Fruit fly (Drosophila melanogaster): ENCODE measurements around the gene Taf13.
A peak's percentile ranks its signal among the peaks of the same experiment; 100 is the strongest.

The Taf13 gene

dm6 chr2L:20061018-20061657 is 32.5 kb downstream of the Taf13 start, which contains the start of the genes barr and lok (continued):
- no peak for TF ChIP-seq hb (GFP tag; IDR thresholded peaks at IDR 0.05; ENCODE audit: partially characterized antibody)
- no peak for TF ChIP-seq usp (GFP tag; optimal IDR thresholded peaks at IDR 0.05)
- TF ChIP-seq Mes4 (GFP tag; optimal IDR thresholded peaks at IDR 0.05), result no peak
- TF ChIP-seq CG17186 (GFP tag; optimal IDR thresholded peaks at IDR 0.05), result no peak
- no peak for TF ChIP-seq Trl (optimal IDR thresholded peaks at IDR 0.05)
- peak; percentile 17 for TF ChIP-seq Trl (GFP tag; optimal IDR thresholded peaks at IDR 0.05)
- no peak for TF ChIP-seq CG11695 (GFP tag; IDR thresholded peaks at IDR 0.05)
- peak; percentile 41 for TF ChIP-seq CG10462 (GFP tag; optimal IDR thresholded peaks at IDR 0.05)
- TF ChIP-seq CG10543 (GFP tag; optimal IDR thresholded peaks at IDR 0.05), result peak; percentile 62
- TF ChIP-seq Dll (GFP tag; IDR thresholded peaks at IDR 0.05; ENCODE audit: partially characterized antibody), result no peak
- TF ChIP-seq CG14710 (tag; optimal IDR thresholded peaks at IDR 0.05), result peak; percentile 78
- no peak for TF ChIP-seq CG13123 (GFP tag; optimal IDR thresholded peaks at IDR 0.05)
- TF ChIP-seq tup (GFP tag; optimal IDR thresholded peaks at IDR 0.05), result no peak
- no peak for TF ChIP-seq Atf6 (GFP tag; IDR thresholded peaks at IDR 0.05)
- no peak for TF ChIP-seq odd (GFP tag; optimal IDR thresholded peaks at IDR 0.05)
- TF ChIP-seq Antp (GFP tag; optimal IDR thresholded peaks at IDR 0.05), result peak; percentile 44
- no peak for TF ChIP-seq Taf1 (GFP tag; IDR thresholded peaks at IDR 0.05)
- peak; percentile 19 for TF ChIP-seq fd96Cb (tag; optimal IDR thresholded peaks at IDR 0.05)
- TF ChIP-seq kni (GFP tag; optimal IDR thresholded peaks at IDR 0.05), result no peak
- no peak for TF ChIP-seq Nf-YA (GFP tag; IDR thresholded peaks at IDR 0.05)
- no peak for TF ChIP-seq CG13296 (GFP tag; optimal IDR thresholded peaks at IDR 0.05)
- peak; percentile 20; the same call in 1 of the 2 replicates for TF ChIP-seq danr (GFP tag; IDR thresholded peaks at IDR 0.05)
- TF ChIP-seq zen (tag; optimal IDR thresholded peaks at IDR 0.05), result peak; percentile 25
- TF ChIP-seq dm (GFP tag; optimal IDR thresholded peaks at IDR 0.05), result no peak
- TF ChIP-seq CG31365 (tag; optimal IDR thresholded peaks at IDR 0.05), result no peak
- TF ChIP-seq ftz-f1 (GFP tag; optimal IDR thresholded peaks at IDR 0.05), result no peak
- TF ChIP-seq Bgb (GFP tag; IDR thresholded peaks at IDR 0.05; ENCODE audit: partially characterized antibody), result no peak
- no peak for TF ChIP-seq abd-A (tag; optimal IDR thresholded peaks at IDR 0.05)
- TF ChIP-seq CG9215 (GFP tag; IDR thresholded peaks at IDR 0.05), result peak; percentile 60
- TF ChIP-seq ro (GFP tag; IDR thresholded peaks at IDR 0.05), result no peak
- peak; percentile 34; the same call in 1 of the 2 replicates for TF ChIP-seq klu (GFP tag; IDR thresholded peaks at IDR 0.05)
- TF ChIP-seq CG34422 (GFP tag; IDR thresholded peaks at IDR 0.05), result no peak; the same call in 2 of the 3 replicates
- TF ChIP-seq Dip3 (GFP tag; optimal IDR thresholded peaks at IDR 0.05), result peak; percentile 20
- TF ChIP-seq CG13624 (GFP tag; optimal IDR thresholded peaks at IDR 0.05), result peak; percentile 12
- no peak for TF ChIP-seq corto (GFP tag; optimal IDR thresholded peaks at IDR 0.05)
- no peak for TF ChIP-seq CG1024 (GFP tag; IDR thresholded peaks at IDR 0.05)
- peak; percentile 33; the same call in 1 of the 2 replicates for TF ChIP-seq CG32532 (GFP tag; IDR thresholded peaks at IDR 0.05)
- peak; percentile 55 for TF ChIP-seq CG12104 (GFP tag; optimal IDR thresholded peaks at IDR 0.05)
- TF ChIP-seq grn (GFP tag; optimal IDR thresholded peaks at IDR 0.05), result no peak
- peak; percentile 10 for TF ChIP-seq CG33213 (GFP tag; optimal IDR thresholded peaks at IDR 0.05)
- no peak for TF ChIP-seq gcm (GFP tag; optimal IDR thresholded peaks at IDR 0.05)
- peak; percentile 81 for TF ChIP-seq CG30403 (GFP tag; optimal IDR thresholded peaks at IDR 0.05)
- peak; percentile 63 for TF ChIP-seq dmrt11E (tag; optimal IDR thresholded peaks at IDR 0.05)
- TF ChIP-seq CG7987 (GFP tag; optimal IDR thresholded peaks at IDR 0.05), result no peak
- peak; percentile 58 for TF ChIP-seq CG4424 (GFP tag; optimal IDR thresholded peaks at IDR 0.05)
- peak; percentile 9 for TF ChIP-seq en (GFP tag; optimal IDR thresholded peaks at IDR 0.05)
- no peak for TF ChIP-seq unc-4 (GFP tag; IDR thresholded peaks at IDR 0.05; ENCODE audit: partially characterized antibody)
- TF ChIP-seq vfl (GFP tag; optimal IDR thresholded peaks at IDR 0.05), result peak; percentile 19
- TF ChIP-seq Dref (GFP tag; IDR thresholded peaks at IDR 0.05), result no peak
- peak; percentile 39 for TF ChIP-seq CG8944 (GFP tag; optimal IDR thresholded peaks at IDR 0.05)
- peak; percentile 15 for TF ChIP-seq crc (GFP tag; optimal IDR thresholded peaks at IDR 0.05)
